Fruit fly (Drosophila melanogaster) whole organism, embryonic: ENCODE results near the gene CG14561.

Experiments
- ATbp ChIP-seq: fragments of 200-800 bp; sonication (Bioruptor generic); optimal IDR thresholded peaks from 2 replicates; lab custom pipeline; 2017; ENCODE audit warnings: missing biosample characterization, mild to moderate bottlenecking, missing genetic modification characterization, missing genetic modification reagents
- Adf1 ChIP-seq: fragments of 200-800 bp; sonication (Bioruptor generic); IDR thresholded peaks from 2 replicates; pipeline ENCODE4 v1.3.6; 2022; ENCODE audit warnings: missing biosample characterization, missing genetic modification characterization
- Asciz ChIP-seq: fragments of 200-800 bp; sonication (Bioruptor generic); optimal IDR thresholded peaks from 2 replicates; lab custom pipeline; 2017; ENCODE audit warnings: missing biosample characterization, mild to moderate bottlenecking, missing genetic modification characterization, missing genetic modification reagents
- Atf6 ChIP-seq: fragments of 200-800 bp; sonication (Bioruptor generic); IDR thresholded peaks from 2 replicates; pipeline ENCODE4 v1.3.6; 2022; ENCODE audit warnings: missing biosample characterization, missing genetic modification characterization
- Blimp-1 ChIP-seq: fragments of 200-800 bp; sonication (Bioruptor generic); optimal IDR thresholded peaks from 3 replicates; lab custom pipeline; 2018; ENCODE audit warnings: missing biosample characterization, missing genetic modification characterization, mild to moderate bottlenecking, moderate library complexity, missing genetic modification reagents
- CG10543 ChIP-seq: fragments of 200-800 bp; sonication (Bioruptor generic); optimal IDR thresholded peaks from 3 replicates; lab custom pipeline; 2017; ENCODE audit warnings: missing biosample characterization, mild to moderate bottlenecking, missing genetic modification characterization, moderate library complexity
- CG12769 ChIP-seq: fragments of 200-800 bp; sonication (Bioruptor generic); optimal IDR thresholded peaks from 2 replicates; lab custom pipeline; 2019; ENCODE audit warnings: missing biosample characterization, mild to moderate bottlenecking, missing genetic modification characterization, moderate library complexity
- CG14710 ChIP-seq: fragments of 200-800 bp; sonication (Bioruptor generic); optimal IDR thresholded peaks from 3 replicates; lab custom pipeline; 2019; ENCODE audit warnings: missing biosample characterization, mild to moderate bottlenecking, missing genetic modification characterization, moderate library complexity
- CG16813 ChIP-seq: fragments of 200-800 bp; sonication (Bioruptor generic); IDR thresholded peaks from 3 replicates; pipeline ENCODE4 v1.3.6; 2022; ENCODE audit warnings: missing biosample characterization, missing genetic modification characterization; ENCODE audit not compliant: partially characterized antibody
- CG17328 ChIP-seq: fragments of 200-800 bp; sonication (Bioruptor generic); IDR thresholded peaks from 2 replicates; pipeline ENCODE4 v1.3.6; 2022; ENCODE audit warnings: missing biosample characterization, missing genetic modification characterization
- CG2678 ChIP-seq: fragments of 200-800 bp; sonication (Bioruptor generic); optimal IDR thresholded peaks from 3 replicates; lab custom pipeline; 2019; ENCODE audit warnings: missing biosample characterization, mild to moderate bottlenecking, missing genetic modification characterization, moderate library complexity
- CG3163 ChIP-seq: fragments of 200-800 bp; sonication (Bioruptor generic); optimal IDR thresholded peaks from 3 replicates; lab custom pipeline; 2016; ENCODE audit warnings: missing biosample characterization, missing genetic modification characterization
- CG3407 ChIP-seq: fragments of 200-800 bp; sonication (Bioruptor generic); optimal IDR thresholded peaks from 2 replicates; lab custom pipeline; 2018; ENCODE audit warnings: missing biosample characterization, mild to moderate bottlenecking, missing genetic modification characterization
- CG4617 ChIP-seq: fragments of 200-800 bp; sonication (Bioruptor generic); optimal IDR thresholded peaks from 3 replicates; lab custom pipeline; 2016; ENCODE audit warnings: missing biosample characterization, missing genetic modification characterization, borderline replicate concordance
- Deaf1 ChIP-seq: fragments of 200-800 bp; optimal IDR thresholded peaks from 3 replicates; lab custom pipeline; 2019; ENCODE audit warnings: missing biosample characterization, mild to moderate bottlenecking, missing genetic modification characterization, moderate library complexity
- Eip74EF ChIP-seq, 2 experiments: fragments of 200-800 bp in 1 of 2; fragments of >200 bp in 1 of 2; sonication (Bioruptor generic) in 1 of 2; optimal IDR thresholded peaks; 2 replicates each; lab custom pipeline; 2017 to 2019; ENCODE audit warnings: missing biosample characterization in 2 of 2, missing genetic modification characterization in 2 of 2, mild to moderate bottlenecking in 1 of 2, moderate library complexity in 1 of 2
- Gug ChIP-seq: fragments of 200-800 bp; sonication (Bioruptor generic); IDR thresholded peaks from 4 replicates; pipeline ENCODE4 v1.3.6; 2022; ENCODE audit warnings: missing biosample characterization, missing genetic modification characterization
- HHEX ChIP-seq: fragments of 200-800 bp; sonication (Bioruptor generic); optimal IDR thresholded peaks from 3 replicates; lab custom pipeline; 2017; ENCODE audit warnings: missing biosample characterization, mild to moderate bottlenecking, missing genetic modification characterization, missing genetic modification reagents
- Hr39 ChIP-seq: fragments of >200 bp; optimal IDR thresholded peaks from 2 replicates; lab custom pipeline; 2017
- Jarid2 ChIP-seq: fragments of 200-800 bp; sonication (Bioruptor generic); optimal IDR thresholded peaks from 3 replicates; lab custom pipeline; 2017; ENCODE audit warnings: mild to moderate bottlenecking, missing biosample characterization, missing genetic modification reagents, missing genetic modification characterization
- Med ChIP-seq: fragments of 200-800 bp; sonication (Bioruptor generic); peaks from one replicate; lab custom pipeline; 2016; ENCODE audit warnings: missing biosample characterization, missing genetic modification characterization, mild to moderate bottlenecking, inconsistent platforms, moderate library complexity
- NK7.1 ChIP-seq: fragments of 200-800 bp; sonication (Bioruptor generic); optimal IDR thresholded peaks from 3 replicates; lab custom pipeline; 2016; ENCODE audit warnings: missing biosample characterization, missing genetic modification characterization
- Rfx ChIP-seq: fragments of 200-800 bp; sonication (Bioruptor generic); IDR thresholded peaks from 2 replicates; pipeline ENCODE4 v1.3.6; 2022; ENCODE audit warnings: missing biosample characterization, missing genetic modification characterization
- Six4 ChIP-seq: fragments of 200-800 bp; sonication (Bioruptor generic); optimal IDR thresholded peaks from 2 replicates; lab custom pipeline; 2016; ENCODE audit warnings: missing biosample characterization, missing genetic modification characterization
- Ssrp ChIP-seq: fragments of 200-800 bp; sonication (Bioruptor generic); optimal IDR thresholded peaks from 2 replicates; lab custom pipeline; 2018; ENCODE audit warnings: missing biosample characterization, mild to moderate bottlenecking, missing genetic modification characterization, moderate library complexity
- abd-A ChIP-seq: fragments of 200-800 bp; sonication (Bioruptor generic); optimal IDR thresholded peaks from 3 replicates; lab custom pipeline; 2019; ENCODE audit warnings: missing biosample characterization, mild to moderate bottlenecking, missing genetic modification characterization, moderate library complexity
- crol ChIP-seq: fragments of 200-800 bp; sonication (Bioruptor generic); IDR thresholded peaks from 2 replicates; pipeline ENCODE4 v1.3.6; 2022; ENCODE audit warnings: missing biosample characterization, missing genetic modification characterization
- crp ChIP-seq, 2 experiments: fragments of 200-800 bp; sonication (Bioruptor generic); optimal IDR thresholded peaks; 2 replicates in 1 of 2; 3 replicates in 1 of 2; lab custom pipeline; 2017; ENCODE audit warnings: missing biosample characterization in 2 of 2, missing genetic modification characterization in 2 of 2, mild to moderate bottlenecking in 1 of 2, moderate library complexity in 1 of 2
- dimm ChIP-seq: fragments of 200-800 bp; sonication (Bioruptor generic); IDR thresholded peaks from 2 replicates; pipeline ENCODE4 v1.3.6; 2022; ENCODE audit warnings: missing biosample characterization, missing genetic modification characterization
- dmrt11E ChIP-seq: fragments of 200-800 bp; sonication (Bioruptor generic); optimal IDR thresholded peaks from 3 replicates; lab custom pipeline; 2018; ENCODE audit warnings: missing biosample characterization, mild to moderate bottlenecking, missing genetic modification characterization, moderate library complexity
- esg ChIP-seq: fragments of 200-800 bp; sonication (Bioruptor generic); conservative IDR thresholded peaks from 2 replicates; pipeline ENCODE4 v1.3.6; 2022; ENCODE audit warnings: missing biosample characterization, missing genetic modification characterization
- fd102C ChIP-seq: fragments of 200-800 bp; sonication (Bioruptor generic); optimal IDR thresholded peaks from 2 replicates; lab custom pipeline; 2018; ENCODE audit warnings: missing biosample characterization, mild to moderate bottlenecking, missing genetic modification characterization, moderate library complexity
- mirr ChIP-seq: fragments of 200-800 bp; sonication (Bioruptor generic); optimal IDR thresholded peaks from 3 replicates; lab custom pipeline; 2018; ENCODE audit warnings: missing biosample characterization, mild to moderate bottlenecking, missing genetic modification characterization
- nau ChIP-seq: fragments of 200-800 bp; sonication (Bioruptor generic); optimal IDR thresholded peaks from 3 replicates; lab custom pipeline; 2017; ENCODE audit warnings: missing biosample characterization, mild to moderate bottlenecking, missing genetic modification characterization, missing genetic modification reagents
- otp ChIP-seq: fragments of 200-800 bp; sonication (Bioruptor generic); IDR thresholded peaks from 3 replicates; pipeline ENCODE4, ENCODE4 v1.3.6; 2022; ENCODE audit warnings: missing biosample characterization, missing genetic modification characterization
- scrt ChIP-seq: fragments of 200-800 bp; sonication (Bioruptor generic); optimal IDR thresholded peaks from 2 replicates; lab custom pipeline; 2018; ENCODE audit warnings: missing biosample characterization, mild to moderate bottlenecking, missing genetic modification characterization, moderate library complexity
- sd ChIP-seq: fragments of 200-800 bp; sonication (Bioruptor generic); optimal IDR thresholded peaks from 3 replicates; lab custom pipeline; 2018; ENCODE audit warnings: missing biosample characterization, mild to moderate bottlenecking, missing genetic modification characterization, moderate library complexity
- seq ChIP-seq: fragments of 200-800 bp; sonication (Bioruptor generic); IDR thresholded peaks from 2 replicates; pipeline ENCODE4 v1.3.6; 2022; ENCODE audit warnings: missing biosample characterization, missing genetic modification characterization
- slbo ChIP-seq: fragments of 200-800 bp; sonication (Bioruptor generic); IDR thresholded peaks from 2 replicates; pipeline ENCODE4 v1.3.6; 2022; ENCODE audit warnings: missing biosample characterization, missing genetic modification characterization
- so ChIP-seq: fragments of 200-800 bp; sonication (Bioruptor generic); IDR thresholded peaks from 3 replicates; pipeline ENCODE4 v1.3.6; 2022; ENCODE audit warnings: missing biosample characterization, missing genetic modification characterization
- sqz ChIP-seq: fragments of 200-800 bp; sonication (Bioruptor generic); optimal IDR thresholded peaks from 3 replicates; lab custom pipeline; 2018; ENCODE audit warnings: missing biosample characterization, mild to moderate bottlenecking, missing genetic modification characterization
- sr ChIP-seq: fragments of 200-800 bp; sonication (Bioruptor generic); IDR thresholded peaks from 3 replicates; pipeline ENCODE4 v1.3.6; 2022; ENCODE audit warnings: missing biosample characterization, missing genetic modification characterization

Gene CG14561

dm6 chr3L:22029670-22030069 is 36.0 kb upstream of the CG14561 start, which contains the start of gene CG43392:
Gene CG43392 (minus strand): TSS chr3L:22029770.
- TF ChIP-seq dmrt11E (tag; lab: Kevin White, UChicago): no peak
- TF ChIP-seq Ssrp (tag; lab: Kevin White, UChicago): no peak
- no peak for TF ChIP-seq dimm (GFP tag; lab: Robert Waterston, UW)
- TF ChIP-seq esg (GFP tag; lab: Robert Waterston, UW): no peak
- TF ChIP-seq sqz (GFP tag; lab: Kevin White, UChicago): no peak
- no peak for TF ChIP-seq Hr39

dm6 chr3L:22034717-22035116 is 31.0 kb upstream of the CG14561 start, which contains the start of gene Oct-TyrR:
Gene Oct-TyrR (plus strand): TSS chr3L:22035003.
- TF ChIP-seq Jarid2 (GFP tag; lab: Kevin White, UChicago) (peak; percentile 19), crp (GFP tag; optimal IDR thresholded peaks at IDR 0.05; lab: Kevin White, UChicago) (no peak), CG3163 (GFP tag; lab: Kevin White, UChicago) (peak; percentile 87), Deaf1 (tag; lab: Kevin White, UChicago) (peak; percentile 96), Gug (GFP tag; lab: Robert Waterston, UW) (0 out of 4 replicates have a peak, but pooled peaks have one; percentile 5), scrt (GFP tag; lab: Kevin White, UChicago) (peak; percentile 75)
- TF ChIP-seq, all 482 proteins: peak for 5

dm6 chr3L:22051152-22051551 is 14.6 kb upstream of the CG14561 start:
- TF ChIP-seq CG17328 (GFP tag; lab: Robert Waterston, UW) (no peak), sd (tag; lab: Kevin White, UChicago) (peak; percentile 60), mirr (GFP tag; lab: Kevin White, UChicago) (peak; percentile 7), Eip74EF (GFP tag; optimal IDR thresholded peaks at IDR 0.05; lab: Kevin White, UChicago) (peak in 1 of 2 experiments; percentile 41), CG10543 (GFP tag; lab: Kevin White, UChicago) (peak; percentile 59), fd102C (GFP tag; lab: Kevin White, UChicago) (no peak), abd-A (tag; lab: Kevin White, UChicago) (peak; percentile 83), slbo (GFP tag; lab: Robert Waterston, UW) (0 out of 2 replicates have a peak, but pooled peaks have one; percentile 7), otp (GFP tag; lab: Robert Waterston, UW) (no peak), nau (GFP tag; lab: Kevin White, UChicago) (peak; percentile 9), crol (GFP tag; lab: Robert Waterston, UW) (peak; percentile 71), Six4 (GFP tag; lab: Kevin White, UChicago) (no peak), NK7.1 (GFP tag; lab: Kevin White, UChicago) (no peak), Rfx (GFP tag; lab: Robert Waterston, UW) (peak; percentile 32; the same call in 1 of the 2 replicates), Adf1 (GFP tag; lab: Robert Waterston, UW) (peak; percentile 78), CG16813 (GFP tag; lab: Robert Waterston, UW) (0 out of 3 replicates have a peak, but pooled peaks have one; percentile 12), so (GFP tag; lab: Robert Waterston, UW) (peak; percentile 53; the same call in 1 of the 3 replicates), CG14710 (tag; lab: Kevin White, UChicago) (no peak), CG12769 (tag; lab: Kevin White, UChicago) (peak; percentile 66), Blimp-1 (GFP tag; lab: Kevin White, UChicago) (peak; percentile 70), Deaf1 (tag; lab: Kevin White, UChicago) (peak; percentile 89), sr (peak; percentile 97)

- no peak for TF ChIP-seq seq (GFP tag; lab: Robert Waterston, UW)
- TF ChIP-seq Atf6: no peak
- peak; percentile 34 for TF ChIP-seq Asciz (GFP tag; lab: Kevin White, UChicago)
- TF ChIP-seq CG3407 (GFP tag; lab: Kevin White, UChicago): peak; percentile 6
- peak; percentile 44 for TF ChIP-seq Med (GFP tag; lab: Kevin White, UChicago)
- no peak for TF ChIP-seq CG4617 (GFP tag; lab: Kevin White, UChicago)
- no peak for TF ChIP-seq Six4 (GFP tag; lab: Kevin White, UChicago)
- peak; percentile 63 for TF ChIP-seq ATbp (GFP tag; lab: Kevin White, UChicago)
- peak; percentile 26 for TF ChIP-seq CG2678 (tag; lab: Kevin White, UChicago)
- TF ChIP-seq HHEX (GFP tag; lab: Kevin White, UChicago): peak; percentile 8
Observed at dm6 chr3L:22053343-22053742, 12.4 kb upstream of the CG14561 start.
